Worm (Caenorhabditis elegans): ENCODE measurements around the gene ttr-19.

DNA sequence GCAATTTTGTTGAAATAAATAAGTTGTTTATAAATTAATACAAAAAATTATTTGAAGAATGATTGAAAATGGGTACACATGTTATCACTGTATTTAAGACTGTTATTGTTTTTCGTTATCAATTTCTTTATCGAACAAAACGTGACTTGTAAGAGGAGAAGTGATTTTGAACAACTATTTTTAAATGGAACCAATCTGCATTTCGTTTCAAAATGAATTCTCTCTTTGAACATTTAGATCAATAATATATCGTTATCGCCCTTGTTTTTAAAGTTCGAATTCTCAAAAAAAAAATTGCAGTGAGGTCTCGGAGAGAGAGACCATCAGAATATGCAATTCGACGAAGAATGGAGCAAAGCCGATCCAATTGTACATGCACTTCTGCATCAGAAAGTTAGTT is 48.0 kb downstream of the ttr-19 start, which contains the start of gene cul-5:
- TF ChIP-seq pha-4 (GFP tag; IDR thresholded peaks at IDR 0.05) (no peak), pha-4 (tag; optimal IDR thresholded peaks at IDR 0.05) (no peak), unc-39 (tag; optimal IDR thresholded peaks at IDR 0.05) (no peak), nhr-28 (tag; optimal IDR thresholded peaks at IDR 0.05) (peak; percentile 27), unc-130 (GFP tag; optimal IDR thresholded peaks at IDR 0.05) (no peak), nhr-76 (tag; optimal IDR thresholded peaks at IDR 0.05) (no peak), lin-13 (GFP tag; optimal IDR thresholded peaks at IDR 0.05) (no peak), F44E2.7 (GFP tag; IDR thresholded peaks at IDR 0.05) (no peak), skn-1 (tag; optimal IDR thresholded peaks at IDR 0.05) (no peak), ceh-82 (tag; optimal IDR thresholded peaks at IDR 0.05) (no peak), madf-9 (GFP tag; conservative IDR thresholded peaks at IDR 0.05) (no peak), egl-27 (tag; optimal IDR thresholded peaks at IDR 0.05) (no peak), ceh-44 (GFP tag; IDR thresholded peaks at IDR 0.05) (no peak), madf-5 (GFP tag; IDR thresholded peaks at IDR 0.05) (no peak), set-16 (GFP tag; IDR thresholded peaks at IDR 0.05) (no peak)

All from whole organism, L4 larva.